Fruit fly (Drosophila melanogaster) whole organism, pupa: ENCODE results near the gene CG32579.

Experiments
- CG10348 ChIP-seq: fragments of 200-800 bp; sonication (Bioruptor generic); IDR thresholded peaks from 2 replicates; pipeline ENCODE4 v1.3.6; 2022; ENCODE audit warnings: missing biosample characterization, missing genetic modification characterization
- CG14655 ChIP-seq: fragments of 200-800 bp; sonication (Bioruptor generic); optimal IDR thresholded peaks from 3 replicates; lab custom pipeline; 2017; ENCODE audit warnings: mild to moderate bottlenecking, missing biosample characterization, missing genetic modification reagents, missing genetic modification characterization
- CG15710 ChIP-seq: fragments of 200-800 bp; sonication (Bioruptor generic); optimal IDR thresholded peaks from 2 replicates; lab custom pipeline; 2018; ENCODE audit warnings: missing biosample characterization, mild to moderate bottlenecking, missing genetic modification characterization, moderate library complexity
- EcR ChIP-seq: fragments of 200-800 bp; sonication (Bioruptor generic); optimal IDR thresholded peaks from 3 replicates; lab custom pipeline; 2019; ENCODE audit warnings: missing biosample characterization, missing genetic modification characterization, mild to moderate bottlenecking, moderate library complexity, missing genetic modification reagents
- Ets98B ChIP-seq: fragments of 200-800 bp; sonication (Bioruptor generic); IDR thresholded peaks from 2 replicates; pipeline ENCODE4 v1.3.6; 2022; ENCODE audit warnings: missing biosample characterization, missing genetic modification characterization
- Pif1B ChIP-seq: fragments of 200-800 bp; sonication (Bioruptor generic); optimal IDR thresholded peaks from 3 replicates; lab custom pipeline; 2016; ENCODE audit warnings: missing biosample characterization, missing genetic modification characterization
- rn ChIP-seq: fragments of 200-800 bp; sonication (Bioruptor generic); IDR thresholded peaks from 2 replicates; pipeline ENCODE4 v1.3.6; 2022; ENCODE audit warnings: missing biosample characterization, missing genetic modification characterization

- TF ChIP-seq Pif1B (GFP tag; lab: Kevin White, UChicago) (no peak), CG14655 (GFP tag; lab: Kevin White, UChicago) (no peak), Ets98B (GFP tag; lab: Robert Waterston, UW) (no peak), rn (no peak), CG10348 (no peak), EcR (GFP tag; lab: Kevin White, UChicago) (no peak), CG15710 (no peak)
These were observed 47.8 kb upstream of the CG32579 start for dm6 chrX:16275168-16275853.
